Worm (Caenorhabditis elegans) whole organism, midembryonic: Measurements from ENCODE around the gene R105.1.

Experiments used
- T22C8.4 ChIP-seq: fragments of 200-800 bp; sonication (Bioruptor generic); IDR thresholded peaks from 2 replicates; pipeline ENCODE4 v1.3.6; 2022; ENCODE audit warnings: missing genetic modification characterization, missing compliant biosample characterization
- flt-1 ChIP-seq: fragments of 200-800 bp; sonication (Bioruptor generic); IDR thresholded peaks from 2 replicates; pipeline ENCODE4 v1.3.6; 2022; ENCODE audit warnings: missing genetic modification characterization, missing compliant biosample characterization
- klf-2 ChIP-seq: fragments of 200-800 bp; sonication (Bioruptor generic); conservative IDR thresholded peaks from 2 replicates; pipeline ENCODE4 v1.3.6; 2022; ENCODE audit warnings: missing genetic modification reagents, missing genetic modification characterization, missing compliant biosample characterization
- med-1 ChIP-seq: sonication (generic microtip); optimal IDR thresholded peaks from 2 replicates; lab custom pipeline; 2017; ENCODE audit warnings: missing genetic modification characterization, mild to moderate bottlenecking, missing compliant biosample characterization, antibody characterized with exemption, missing genetic modification reagents; ENCODE audit not compliant: insufficient read depth
- ztf-23 ChIP-seq: fragments of 200-800 bp; sonication (Bioruptor generic); IDR thresholded peaks from 2 replicates; pipeline ENCODE4 v1.3.6; 2022; ENCODE audit warnings: missing genetic modification reagents, missing genetic modification characterization, missing compliant biosample characterization

ce11 chrIV:4678718-4679117, 45.2 kb downstream of the R105.1 start, which contains the start of gene kin-36:
- no peak for TF ChIP-seq klf-2
- TF ChIP-seq T22C8.4 (GFP tag; lab: Robert Waterston, UW), result no peak
- TF ChIP-seq ztf-23, result no peak
- no peak for TF ChIP-seq med-1 (GFP tag; lab: Kevin White, UChicago)
- TF ChIP-seq flt-1 (GFP tag; lab: Robert Waterston, UW), result no peak
